Fruit fly (Drosophila melanogaster): Measurements from ENCODE around the gene Cp7Fb.

Cp7Fb gene

DNA sequence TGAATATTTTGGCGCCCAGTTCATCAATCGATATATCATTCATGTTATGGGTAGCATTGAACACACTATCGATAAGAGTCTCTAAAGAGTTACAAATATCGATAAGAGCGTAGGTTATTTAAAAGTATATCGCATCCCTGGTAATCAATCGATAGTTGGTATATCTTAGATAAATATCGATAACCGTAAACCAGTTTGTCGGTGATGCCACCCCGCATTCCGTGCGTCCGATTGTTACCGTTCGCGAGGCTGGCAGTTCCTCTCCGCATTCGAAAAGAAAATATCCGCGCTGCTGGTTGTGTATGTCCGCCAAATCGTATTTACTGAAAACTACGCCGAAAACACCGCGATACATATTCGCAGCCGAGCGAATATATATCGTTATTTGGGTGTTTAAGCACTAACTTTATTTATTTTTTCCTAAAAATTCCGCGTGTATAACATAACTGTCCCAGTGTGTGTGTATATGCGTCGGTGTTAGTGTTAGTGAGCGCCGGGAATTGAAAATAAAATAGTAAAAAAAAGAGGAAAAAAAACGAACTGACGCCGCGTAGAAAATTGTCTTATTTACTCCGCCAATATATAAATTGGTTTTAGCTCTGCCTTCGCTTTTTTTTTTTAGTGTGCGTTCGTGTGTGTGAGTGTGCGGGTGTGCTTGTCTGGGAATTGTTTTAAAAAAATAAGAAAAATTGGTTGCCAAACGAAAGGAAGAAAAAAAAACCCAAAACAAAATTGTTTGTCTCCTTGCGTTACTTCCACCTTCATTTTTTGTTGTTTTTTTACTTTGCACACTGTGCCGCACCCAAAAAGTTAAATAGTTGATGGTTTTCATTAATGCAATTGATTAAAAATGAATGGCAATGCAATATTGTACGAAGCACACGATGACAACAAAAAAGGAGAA, 43.7 kb downstream of the Cp7Fb start, which contains the start of gene Nrg (continued):
- TF ChIP-seq wek (GFP tag; optimal IDR thresholded peaks at IDR 0.05), result peak; percentile 27
- peak; percentile 93 for TF ChIP-seq Ets97D (GFP tag; optimal IDR thresholded peaks at IDR 0.05)
- TF ChIP-seq CG12299 (tag; optimal IDR thresholded peaks at IDR 0.05), result peak; percentile 59
- no peak for TF ChIP-seq cato (GFP tag; optimal IDR thresholded peaks at IDR 0.05; ENCODE audit: borderline replicate concordance)
- TF ChIP-seq CG7928 (GFP tag; optimal IDR thresholded peaks at IDR 0.05), result peak; percentile 87
- TF ChIP-seq gce (GFP tag; IDR thresholded peaks at IDR 0.05), result no peak
- TF ChIP-seq tap (tag; optimal IDR thresholded peaks at IDR 0.05), result no peak
- peak; percentile 43 for TF ChIP-seq CG18599 (GFP tag; optimal IDR thresholded peaks at IDR 0.05)
- no peak for TF ChIP-seq prd (optimal IDR thresholded peaks at IDR 0.05)
- no peak for TF ChIP-seq prd (GFP tag; IDR thresholded peaks at IDR 0.05)
- peak in 1 of 2 experiments; percentile 14 for TF ChIP-seq dpn (GFP tag; optimal IDR thresholded peaks at IDR 0.05)
- peak; percentile 100 for TF ChIP-seq CG34224 (GFP tag; IDR thresholded peaks at IDR 0.05; ENCODE audit: partially characterized antibody)
- TF ChIP-seq hb (GFP tag; IDR thresholded peaks at IDR 0.05; ENCODE audit: partially characterized antibody), result peak; percentile 99
- TF ChIP-seq CG7556 (GFP tag; optimal IDR thresholded peaks at IDR 0.05), result peak; percentile 0
- no peak for TF ChIP-seq Kr (GFP tag; optimal IDR thresholded peaks at IDR 0.05)
- TF ChIP-seq CG6272 (GFP tag; IDR thresholded peaks at IDR 0.05), result no peak
- TF ChIP-seq Hr3 (GFP tag; optimal IDR thresholded peaks at IDR 0.05), result no peak
- peak; percentile 98 for TF ChIP-seq mld (GFP tag; IDR thresholded peaks at IDR 0.05; ENCODE audit: partially characterized antibody)
- TF ChIP-seq CG8359 (GFP tag; optimal IDR thresholded peaks at IDR 0.05; ENCODE audit: borderline replicate concordance), result no peak
- TF ChIP-seq CG4617 (GFP tag; optimal IDR thresholded peaks at IDR 0.05; ENCODE audit: borderline replicate concordance), result no peak
- TF ChIP-seq knrl (GFP tag; IDR thresholded peaks at IDR 0.05; ENCODE audit: partially characterized antibody), result peak; percentile 98
- peak in 1 of 2 experiments; percentile 24 for TF ChIP-seq Eip74EF (GFP tag; optimal IDR thresholded peaks at IDR 0.05)
- no peak for TF ChIP-seq mam (GFP tag; optimal IDR thresholded peaks at IDR 0.05)
- peak; percentile 21 for TF ChIP-seq shn (GFP tag; optimal IDR thresholded peaks at IDR 0.05)
- peak; percentile 21 for TF ChIP-seq CG1233 (GFP tag; optimal IDR thresholded peaks at IDR 0.05)
- no peak for TF ChIP-seq CG10565 (GFP tag; optimal IDR thresholded peaks at IDR 0.05)
- no peak for TF ChIP-seq HHEX (GFP tag; optimal IDR thresholded peaks at IDR 0.05)
- TF ChIP-seq ems (GFP tag; optimal IDR thresholded peaks at IDR 0.05), result peak; percentile 20
- no peak for TF ChIP-seq CG10147 (GFP tag; optimal IDR thresholded peaks at IDR 0.05)
- TF ChIP-seq CG8765 (GFP tag; IDR thresholded peaks at IDR 0.05), result no peak
- 0 out of 2 replicates have a peak, but pooled peaks have one; percentile 28 for TF ChIP-seq CG17328 (GFP tag; IDR thresholded peaks at IDR 0.05)
- no peak for TF ChIP-seq esg (GFP tag; conservative IDR thresholded peaks at IDR 0.05)
- no peak for TF ChIP-seq CG3407 (GFP tag; optimal IDR thresholded peaks at IDR 0.05)
- no peak for TF ChIP-seq Hand (GFP tag; optimal IDR thresholded peaks at IDR 0.05)
- no peak for TF ChIP-seq CG11456 (GFP tag; IDR thresholded peaks at IDR 0.05)
- no peak for TF ChIP-seq sr (GFP tag; IDR thresholded peaks at IDR 0.05)
- TF ChIP-seq Hr51 (GFP tag; optimal IDR thresholded peaks at IDR 0.05), result peak in 1 of 2 experiments; percentile 2
- TF ChIP-seq otp (GFP tag; IDR thresholded peaks at IDR 0.05), result 0 out of 3 replicates have a peak, but pooled peaks have one; percentile 52
- TF ChIP-seq NC2α (GFP tag; optimal IDR thresholded peaks at IDR 0.05), result no peak
- peak; percentile 57 for TF ChIP-seq CG7987 (GFP tag; optimal IDR thresholded peaks at IDR 0.05)
- TF ChIP-seq CG14014 (GFP tag; IDR thresholded peaks at IDR 0.05), result peak; percentile 34; the same call in 1 of the 2 replicates
- TF ChIP-seq da (GFP tag; optimal IDR thresholded peaks at IDR 0.05), result no peak
- peak; percentile 36 for TF ChIP-seq CG2875 (GFP tag; optimal IDR thresholded peaks at IDR 0.05)
- peak; percentile 43 for TF ChIP-seq slbo (GFP tag; IDR thresholded peaks at IDR 0.05)
- 0 out of 2 replicates have a peak, but pooled peaks have one; percentile 22 for TF ChIP-seq seq (GFP tag; IDR thresholded peaks at IDR 0.05)
- TF ChIP-seq cas (GFP tag; IDR thresholded peaks at IDR 0.05), result no peak
- peak; percentile 33 for TF ChIP-seq pho (GFP tag; optimal IDR thresholded peaks at IDR 0.05)

All from whole organism, embryonic.